Worm (Caenorhabditis elegans): Measurements from ENCODE around the gene Y9C2UA.1.

- no peak for TF ChIP-seq snpc-4 (tag; optimal IDR thresholded peaks at IDR 0.05)
- no peak for TF ChIP-seq nhr-19 (GFP tag; conservative IDR thresholded peaks at IDR 0.05)
- TF ChIP-seq blmp-1 (tag; optimal IDR thresholded peaks at IDR 0.05): no peak
These were observed 28.3 kb downstream of the Y9C2UA.1 start, which contains the start of gene T23G7.3 for ce11 chrII:9167730-9168129.
